Fruit fly (Drosophila melanogaster) whole organism, embryonic: ENCODE results near the gene CG32700.

Source experiments
- CG11504 ChIP-seq: fragments of 200-800 bp; sonication (Bioruptor generic); optimal IDR thresholded peaks from 3 replicates; lab custom pipeline; 2019; ENCODE audit warnings: missing biosample characterization, mild to moderate bottlenecking, missing genetic modification characterization, moderate library complexity
- CG8924 ChIP-seq: fragments of 200-800 bp; optimal IDR thresholded peaks from 3 replicates; lab custom pipeline; 2019; ENCODE audit warnings: missing biosample characterization, mild to moderate bottlenecking, missing genetic modification characterization, moderate library complexity
- CG9609 ChIP-seq: fragments of 200-800 bp; sonication (Bioruptor generic); optimal IDR thresholded peaks from 3 replicates; lab custom pipeline; 2016; ENCODE audit warnings: missing biosample characterization, missing genetic modification characterization
- H2.0 ChIP-seq: fragments of 200-800 bp; sonication (Bioruptor generic); IDR thresholded peaks from 2 replicates; pipeline ENCODE4 v1.3.6; 2022; ENCODE audit warnings: missing biosample characterization, missing genetic modification characterization
- Hr51 ChIP-seq, 2 experiments: fragments of 200-800 bp; sonication (Bioruptor generic); optimal IDR thresholded peaks; 2 replicates in 1 of 2; 3 replicates in 1 of 2; lab custom pipeline; 2016 to 2018; ENCODE audit warnings: missing biosample characterization in 2 of 2, missing genetic modification characterization in 2 of 2, mild to moderate bottlenecking in 1 of 2, moderate library complexity in 1 of 2
- Ptx1 ChIP-seq: fragments of 200-800 bp; sonication (Bioruptor generic); IDR thresholded peaks from 2 replicates; pipeline ENCODE4 v1.3.6; 2022; ENCODE audit warnings: missing biosample characterization, missing genetic modification characterization
- btn ChIP-seq: fragments of 200-800 bp; sonication (Bioruptor generic); optimal IDR thresholded peaks from 2 replicates; lab custom pipeline; 2016; ENCODE audit warnings: missing biosample characterization, missing genetic modification characterization
- jumu ChIP-seq: fragments of 200-800 bp; sonication (Bioruptor generic); optimal IDR thresholded peaks from 3 replicates; lab custom pipeline; 2016; ENCODE audit warnings: missing biosample characterization, missing genetic modification characterization
- lmd ChIP-seq: fragments of 200-800 bp; sonication (Bioruptor generic); IDR thresholded peaks from 2 replicates; pipeline ENCODE4 v1.3.6; 2022; ENCODE audit warnings: missing biosample characterization, missing genetic modification characterization
- lola ChIP-seq, 3 experiments: fragments of >200 bp in 2 of 3; fragments of 200-800 bp in 1 of 3; sonication (Bioruptor generic) in 1 of 3; optimal IDR thresholded peaks; 2 replicates each; lab custom pipeline; 2017 to 2019; ENCODE audit warnings: missing biosample characterization in 3 of 3, missing genetic modification characterization in 3 of 3, mild to moderate bottlenecking in 1 of 3, moderate library complexity in 1 of 3
- slbo ChIP-seq: fragments of 200-800 bp; sonication (Bioruptor generic); IDR thresholded peaks from 2 replicates; pipeline ENCODE4 v1.3.6; 2022; ENCODE audit warnings: missing biosample characterization, missing genetic modification characterization
- trem ChIP-seq: fragments of 200-800 bp; optimal IDR thresholded peaks from 3 replicates; lab custom pipeline; 2019; ENCODE audit warnings: missing biosample characterization, mild to moderate bottlenecking, missing genetic modification characterization, moderate library complexity

DNA sequence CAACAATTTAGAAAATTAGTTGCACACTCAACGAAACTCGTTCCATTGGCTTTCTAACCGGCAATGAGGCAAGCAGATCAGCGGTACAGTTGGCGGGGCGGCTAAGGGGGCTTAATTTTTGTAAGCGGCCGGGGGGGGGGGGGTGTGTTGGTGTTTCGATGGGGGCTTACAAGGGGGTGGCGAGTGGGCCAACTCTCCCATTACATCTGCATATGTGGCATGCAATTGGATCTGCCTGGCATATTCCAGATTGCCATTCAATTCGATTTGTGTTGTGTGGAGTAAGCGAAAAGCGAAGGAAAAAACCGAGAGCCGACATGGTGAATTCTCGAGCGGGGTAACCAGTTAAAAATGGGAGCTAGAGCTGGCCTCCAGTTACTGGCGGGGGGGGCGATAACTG lies 52.5 kb downstream of the CG32700 start:
- TF ChIP-seq jumu (GFP tag; lab: Kevin White, UChicago): no peak
- no peak for TF ChIP-seq trem (tag; lab: Kevin White, UChicago)
- no peak for TF ChIP-seq lola (GFP tag; optimal IDR thresholded peaks at IDR 0.05; lab: Kevin White, UChicago)
- TF ChIP-seq Hr51 (GFP tag; optimal IDR thresholded peaks at IDR 0.05; lab: Kevin White, UChicago): no peak
- TF ChIP-seq lmd (GFP tag; lab: Robert Waterston, UW): no peak
- no peak for TF ChIP-seq Ptx1 (GFP tag; lab: Robert Waterston, UW)
- no peak for TF ChIP-seq CG8924
- no peak for TF ChIP-seq H2.0 (GFP tag; lab: Robert Waterston, UW)
- TF ChIP-seq CG11504 (tag; lab: Kevin White, UChicago): no peak
- no peak for TF ChIP-seq CG9609 (GFP tag; lab: Kevin White, UChicago)
- TF ChIP-seq btn: no peak
- no peak for TF ChIP-seq slbo (GFP tag; lab: Robert Waterston, UW)
